Worm (Caenorhabditis elegans) whole organism, young adult: Measurements from ENCODE around the gene algn-9.
A peak's percentile ranks its signal among the peaks of the same experiment; 100 is the strongest.

ENCODE experiments used
- B0035.1 ChIP-seq: sonication (generic microtip); optimal IDR thresholded peaks from 2 replicates; lab custom pipeline; 2016; ENCODE audit warnings: missing genetic modification characterization, mild to moderate bottlenecking, missing compliant biosample characterization, missing genotype, missing genetic modification reagents
- C17E4.6 ChIP-seq: fragments of 200-800 bp; sonication (Bioruptor generic); IDR thresholded peaks from 2 replicates; pipeline ENCODE4 v1.3.6; 2022; ENCODE audit warnings: missing genetic modification reagents, missing genetic modification characterization, missing compliant biosample characterization
- F10E7.11 ChIP-seq: sonication (generic microtip); optimal IDR thresholded peaks from 2 replicates; lab custom pipeline; 2017; ENCODE audit warnings: mild to moderate bottlenecking, missing genetic modification characterization, moderate library complexity, missing compliant biosample characterization
- F57A8.1 ChIP-seq: fragments of 200-800 bp; sonication (Bioruptor generic); optimal IDR thresholded peaks from 2 replicates; lab custom pipeline; 2018; ENCODE audit warnings: mild to moderate bottlenecking, missing genetic modification characterization, moderate library complexity, missing compliant biosample characterization
- K12H6.12 ChIP-seq: fragments of 200-800 bp; sonication (Bioruptor generic); optimal IDR thresholded peaks from 2 replicates; lab custom pipeline; 2018; ENCODE audit warnings: mild to moderate bottlenecking, missing genetic modification characterization, missing compliant biosample characterization
- T07F8.4 ChIP-seq: sonication (generic microtip); optimal IDR thresholded peaks from 2 replicates; lab custom pipeline; 2016; ENCODE audit warnings: mild to moderate bottlenecking, missing genetic modification characterization, moderate library complexity, missing compliant biosample characterization
- T26A5.8 ChIP-seq: sonication (generic microtip); optimal IDR thresholded peaks from 2 replicates; lab custom pipeline; 2016; ENCODE audit warnings: missing genetic modification characterization, missing compliant biosample characterization
- Y56A3A.18 ChIP-seq: fragments of 200-800 bp; sonication (Bioruptor generic); IDR thresholded peaks from 2 replicates; pipeline ENCODE4 v1.3.6; 2022; ENCODE audit warnings: missing genetic modification reagents, missing genetic modification characterization, missing compliant biosample characterization
- Y95B8A.8 ChIP-seq: fragments of 200-800 bp; sonication (Bioruptor generic); IDR thresholded peaks from 2 replicates; pipeline ENCODE4 v1.3.6; 2022; ENCODE audit warnings: missing genetic modification reagents, missing genetic modification characterization, missing compliant biosample characterization
- ZK185.1 ChIP-seq: sonication (generic microtip); optimal IDR thresholded peaks from 2 replicates; lab custom pipeline; 2016; ENCODE audit warnings: mild to moderate bottlenecking, missing genetic modification characterization, missing compliant biosample characterization; ENCODE audit not compliant: poor library complexity, severe bottlenecking
- athp-1 ChIP-seq: sonication (generic microtip); optimal IDR thresholded peaks from 2 replicates; lab custom pipeline; 2017; ENCODE audit warnings: mild to moderate bottlenecking, missing genetic modification characterization, missing compliant biosample characterization
- attf-3 ChIP-seq: fragments of 200-800 bp; sonication (Bioruptor generic); conservative IDR thresholded peaks from 2 replicates; pipeline ENCODE4 v1.3.6; 2022; ENCODE audit warnings: missing genetic modification reagents, missing genetic modification characterization, missing compliant biosample characterization
- attf-6 ChIP-seq: fragments of 200-800 bp; sonication (Bioruptor generic); IDR thresholded peaks from 2 replicates; pipeline ENCODE4 v1.3.6; 2022; ENCODE audit warnings: missing genetic modification reagents, missing genetic modification characterization, missing compliant biosample characterization
- cebp-1 ChIP-seq, 2 experiments: fragments of 200-800 bp in 1 of 2; sonication (Bioruptor generic) in 1 of 2; sonication (generic microtip) in 1 of 2; IDR thresholded peaks in 1 of 2; optimal IDR thresholded peaks in 1 of 2; 2 replicates each; pipeline versions ENCODE4 v1.3.6 to Lab custom; 2017 to 2022; ENCODE audit warnings: missing compliant biosample characterization in 2 of 2, missing genetic modification characterization in 2 of 2, mild to moderate bottlenecking in 1 of 2, missing genetic modification reagents in 1 of 2, moderate library complexity in 1 of 2
- cebp-2 ChIP-seq: fragments of 200-800 bp; sonication (Bioruptor generic); IDR thresholded peaks from 2 replicates; pipeline ENCODE4 v1.3.6; 2022; ENCODE audit warnings: missing genetic modification characterization, missing compliant biosample characterization
- ceh-27 ChIP-seq: fragments of 200-800 bp; sonication (Bioruptor generic); optimal IDR thresholded peaks from 2 replicates; lab custom pipeline; 2018; ENCODE audit warnings: mild to moderate bottlenecking, missing genetic modification characterization, moderate library complexity, missing compliant biosample characterization
- ceh-40 ChIP-seq: fragments of 200-800 bp; sonication (Bioruptor generic); IDR thresholded peaks from 2 replicates; pipeline ENCODE4 v1.3.6; 2022; ENCODE audit warnings: missing genetic modification characterization, missing compliant biosample characterization
- ceh-58 ChIP-seq: fragments of 200-800 bp; sonication (Bioruptor generic); IDR thresholded peaks from 2 replicates; pipeline ENCODE4 v1.3.6; 2022; ENCODE audit warnings: missing genetic modification characterization, missing compliant biosample characterization
- ceh-79 ChIP-seq: sonication (generic microtip); optimal IDR thresholded peaks from 2 replicates; lab custom pipeline; 2017; ENCODE audit warnings: mild to moderate bottlenecking, missing genetic modification characterization, missing compliant biosample characterization
- ceh-91 ChIP-seq: fragments of 200-800 bp; sonication (Bioruptor generic); IDR thresholded peaks from 2 replicates; pipeline ENCODE4 v1.3.6; 2022; ENCODE audit warnings: missing genetic modification reagents, missing genetic modification characterization, missing compliant biosample characterization
- ekl-4 ChIP-seq: fragments of 200-800 bp; sonication (Bioruptor generic); IDR thresholded peaks from 2 replicates; pipeline ENCODE4 v1.3.6; 2022; ENCODE audit warnings: missing genetic modification reagents, missing genetic modification characterization, missing compliant biosample characterization
- ets-4 ChIP-seq: fragments of 200-800 bp; sonication (Bioruptor generic); optimal IDR thresholded peaks from 2 replicates; lab custom pipeline; 2018; ENCODE audit warnings: mild to moderate bottlenecking, missing genetic modification characterization, missing compliant biosample characterization
- gei-17 ChIP-seq: fragments of 200-800 bp; sonication (Bioruptor generic); optimal IDR thresholded peaks from 2 replicates; lab custom pipeline; 2018; ENCODE audit warnings: mild to moderate bottlenecking, missing genetic modification characterization, missing compliant biosample characterization
- him-1 ChIP-seq: sonication (generic microtip); optimal IDR thresholded peaks from 2 replicates; lab custom pipeline; 2016; ENCODE audit warnings: missing genotype, missing genetic modification reagents, missing genetic modification characterization, missing compliant biosample characterization
- hmg-1.2 ChIP-seq: fragments of 200-800 bp; sonication (Bioruptor generic); IDR thresholded peaks from 2 replicates; pipeline ENCODE4 v1.3.6; 2022; ENCODE audit warnings: missing genetic modification reagents, missing genetic modification characterization, missing compliant biosample characterization
- hsf-1 ChIP-seq: fragments of 200-800 bp; sonication (Bioruptor generic); IDR thresholded peaks from 2 replicates; pipeline ENCODE4 v1.3.6; 2022; ENCODE audit warnings: missing genetic modification reagents, missing genetic modification characterization, missing compliant biosample characterization
- let-526 ChIP-seq: fragments of 200-800 bp; sonication (Bioruptor generic); IDR thresholded peaks from 2 replicates; pipeline ENCODE4 v1.3.6; 2022; ENCODE audit warnings: missing genetic modification reagents, missing genetic modification characterization, missing compliant biosample characterization
- lin-35 ChIP-seq, 3 experiments: fragments of 150-350 bp in 2 of 3; sonication (generic microtip) in 1 of 3; optimal IDR thresholded peaks; 2 replicates each; lab custom pipeline; 2014 to 2018; ENCODE audit warnings: missing biosample characterization in 3 of 3, missing genetic modification characterization in 3 of 3, missing genetic modification reagents in 3 of 3
- lir-1 ChIP-seq: fragments of 200-800 bp; sonication (Bioruptor generic); conservative IDR thresholded peaks from 2 replicates; pipeline ENCODE4 v1.3.6; 2022; ENCODE audit warnings: missing genetic modification reagents, missing genetic modification characterization, missing compliant biosample characterization
- lsy-27 ChIP-seq: sonication (generic microtip); optimal IDR thresholded peaks from 2 replicates; lab custom pipeline; 2017; ENCODE audit warnings: missing genetic modification characterization, mild to moderate bottlenecking, missing compliant biosample characterization, antibody characterized with exemption, missing genotype, borderline replicate concordance; ENCODE audit not compliant: insufficient read depth
- madf-3 ChIP-seq: fragments of 200-800 bp; sonication (Bioruptor generic); IDR thresholded peaks from 2 replicates; pipeline ENCODE4 v1.3.6; 2022; ENCODE audit warnings: missing genetic modification reagents, missing genetic modification characterization, missing compliant biosample characterization
- madf-8 ChIP-seq: fragments of 200-800 bp; sonication (Bioruptor generic); conservative IDR thresholded peaks from 2 replicates; pipeline ENCODE4 v1.3.6; 2022; ENCODE audit warnings: missing genetic modification reagents, missing genetic modification characterization, missing compliant biosample characterization
- mxl-1 ChIP-seq: sonication (generic microtip); optimal IDR thresholded peaks from 2 replicates; lab custom pipeline; 2016; ENCODE audit warnings: missing genetic modification characterization, missing compliant biosample characterization
- nfya-1 ChIP-seq: sonication (generic microtip); optimal IDR thresholded peaks from 2 replicates; lab custom pipeline; 2017; ENCODE audit warnings: antibody characterized with exemption, missing compliant biosample characterization, missing genetic modification characterization, borderline replicate concordance; ENCODE audit not compliant: insufficient read depth
- nfyb-1 ChIP-seq: fragments of 200-800 bp; sonication (Bioruptor generic); IDR thresholded peaks from 2 replicates; pipeline ENCODE4 v1.3.6; 2022; ENCODE audit warnings: missing genetic modification reagents, missing genetic modification characterization, missing compliant biosample characterization
- nhr-120 ChIP-seq: fragments of 200-800 bp; sonication (Bioruptor generic); IDR thresholded peaks from 2 replicates; pipeline ENCODE4 v1.3.6; 2022; ENCODE audit warnings: missing genetic modification characterization, missing compliant biosample characterization
- nhr-27 ChIP-seq: fragments of 200-800 bp; sonication (Bioruptor generic); optimal IDR thresholded peaks from 2 replicates; lab custom pipeline; 2018; ENCODE audit warnings: mild to moderate bottlenecking, missing genetic modification characterization, moderate library complexity, missing compliant biosample characterization
- nhr-80 ChIP-seq: sonication (generic microtip); optimal IDR thresholded peaks from 2 replicates; lab custom pipeline; 2016; ENCODE audit warnings: missing genetic modification characterization, missing compliant biosample characterization
- sea-2 ChIP-seq: fragments of 200-800 bp; sonication (Bioruptor generic); IDR thresholded peaks from 2 replicates; pipeline ENCODE4 v1.3.6; 2022; ENCODE audit warnings: missing genetic modification characterization, missing compliant biosample characterization
- snpc-4 ChIP-seq, 5 experiments: fragments of 150-350 bp in 1 of 5; sonication (generic microtip) in 4 of 5; optimal IDR thresholded peaks; 2 replicates each; lab custom pipeline; 2014 to 2018; ENCODE audit warnings: missing genetic modification characterization in 5 of 5, missing biosample characterization in 3 of 5, antibody characterized with exemption in 2 of 5, mild to moderate bottlenecking in 2 of 5, missing compliant biosample characterization in 2 of 5, missing genotype in 2 of 5, moderate library complexity in 2 of 5, missing genetic modification reagents in 1 of 5
- somi-1 ChIP-seq: fragments of 200-800 bp; sonication (Bioruptor generic); optimal IDR thresholded peaks from 2 replicates; lab custom pipeline; 2018; ENCODE audit warnings: mild to moderate bottlenecking, missing genetic modification characterization, missing compliant biosample characterization
- tbp1 ChIP-seq: fragments of 200-800 bp; sonication (Bioruptor generic); optimal IDR thresholded peaks from 2 replicates; lab custom pipeline; 2018; ENCODE audit warnings: mild to moderate bottlenecking, missing genetic modification characterization, missing compliant biosample characterization
- tbx-9 ChIP-seq: sonication (generic microtip); optimal IDR thresholded peaks from 2 replicates; lab custom pipeline; 2016; ENCODE audit warnings: borderline replicate concordance, missing genetic modification characterization, inconsistent platforms, missing compliant biosample characterization
- zim-3 ChIP-seq: sonication (generic microtip); optimal IDR thresholded peaks from 2 replicates; lab custom pipeline; 2017; ENCODE audit warnings: mild to moderate bottlenecking, missing genetic modification characterization, moderate library complexity, missing compliant biosample characterization
- ztf-22 ChIP-seq: fragments of 200-800 bp; sonication (Bioruptor generic); optimal IDR thresholded peaks from 2 replicates; lab custom pipeline; 2018; ENCODE audit warnings: mild to moderate bottlenecking, missing genetic modification characterization, moderate library complexity, missing compliant biosample characterization

algn-9 gene

DNA sequence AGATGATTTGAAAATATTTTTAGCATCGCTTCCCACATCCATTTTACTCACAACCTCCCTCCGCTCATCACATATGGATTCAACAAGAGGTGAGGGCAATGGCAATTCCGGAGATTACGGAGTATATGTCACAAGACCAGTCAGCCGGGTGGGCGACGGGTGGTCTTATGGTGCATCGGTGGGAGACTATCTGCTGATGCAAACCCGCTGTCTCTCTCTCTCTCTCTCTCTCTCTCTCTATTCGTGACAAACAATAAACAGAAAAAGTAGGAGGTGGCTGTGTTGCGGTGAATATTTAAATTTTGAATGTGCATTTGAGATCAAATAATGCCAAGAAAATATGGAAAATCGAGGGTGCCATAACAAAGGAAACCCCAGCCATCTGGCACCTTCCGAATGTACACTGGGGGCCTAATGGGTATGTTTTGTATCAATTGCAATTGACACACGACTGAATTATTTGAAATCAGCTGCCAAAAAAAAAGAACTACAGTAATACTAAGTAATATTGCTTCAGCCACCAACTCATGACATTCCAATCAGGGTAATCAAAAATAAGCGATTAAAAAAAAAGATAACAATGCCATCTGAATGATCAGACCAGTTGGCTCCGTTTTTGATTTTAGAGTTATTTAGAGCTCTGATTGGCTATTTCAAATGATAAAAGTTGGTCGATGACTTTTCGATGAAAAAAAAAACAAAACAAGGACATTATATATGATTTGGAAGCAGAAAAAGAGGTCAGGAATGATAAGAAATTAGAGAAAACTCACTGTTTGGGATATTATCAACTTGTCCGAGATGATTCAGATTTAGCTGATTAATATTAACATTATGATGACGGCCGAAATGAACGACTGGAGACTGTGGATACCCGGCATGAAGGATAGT is 36.1 kb upstream of the algn-9 start (continued):
- TF ChIP-seq madf-8 (GFP tag; lab: Robert Waterston, UW) (no peak), hmg-1.2 (peak; percentile 24; the same call in 1 of the 2 replicates), nfya-1 (tag; lab: Kevin White, UChicago) (no peak), nfyb-1 (no peak), ceh-40 (no peak; the same call in 1 of the 2 replicates), cebp-1 (GFP tag; IDR thresholded peaks at IDR 0.05; lab: Robert Waterston, UW) (no peak), cebp-1 (tag; optimal IDR thresholded peaks at IDR 0.05; lab: Kevin White, UChicago) (peak; percentile 6), let-526 (GFP tag; lab: Robert Waterston, UW) (no peak), sea-2 (no peak), Y95B8A.8 (GFP tag; lab: Robert Waterston, UW) (0 out of 2 replicates have a peak, but pooled peaks have one; percentile 8), C17E4.6 (no peak), tbp1 (peak; percentile 21), cebp-2 (GFP tag; lab: Robert Waterston, UW) (no peak; the same call in 1 of the 2 replicates), snpc-4 (GFP tag; optimal IDR thresholded peaks at IDR 0.05; lab: Kevin White, UChicago) (no peak), snpc-4 (tag; optimal IDR thresholded peaks at IDR 0.05; lab: Kevin White, UChicago) (no peak), attf-6 (GFP tag; lab: Robert Waterston, UW) (no peak), F10E7.11 (tag; lab: Kevin White, UChicago) (no peak), nhr-120 (no peak), lir-1 (no peak), mxl-1 (tag; lab: Kevin White, UChicago) (no peak), him-1 (tag; lab: Kevin White, UChicago) (no peak), ztf-22 (no peak), nhr-27 (no peak), ets-4 (peak; percentile 59), T26A5.8 (tag; lab: Kevin White, UChicago) (no peak), gei-17 (GFP tag; lab: Kevin White, UChicago) (no peak), ceh-91 (GFP tag; lab: Robert Waterston, UW) (no peak), ekl-4 (no peak), F57A8.1 (GFP tag; lab: Kevin White, UChicago) (no peak), K12H6.12 (no peak), lsy-27 (tag; lab: Kevin White, UChicago) (no peak), ceh-79 (tag; lab: Kevin White, UChicago) (no peak), ZK185.1 (tag; lab: Kevin White, UChicago) (peak; percentile 31), attf-3 (GFP tag; lab: Robert Waterston, UW) (no peak), Y56A3A.18 (GFP tag; lab: Robert Waterston, UW) (0 out of 2 replicates have a peak, but pooled peaks have one; percentile 6), athp-1 (tag; lab: Kevin White, UChicago) (no peak), B0035.1 (tag; lab: Kevin White, UChicago) (no peak), tbx-9 (tag; lab: Kevin White, UChicago) (no peak), T07F8.4 (tag; lab: Kevin White, UChicago) (no peak), zim-3 (tag; lab: Kevin White, UChicago) (peak; percentile 15), somi-1 (GFP tag; lab: Kevin White, UChicago) (no peak), hsf-1 (GFP tag; lab: Robert Waterston, UW) (no peak), ceh-58 (no peak), lin-35 (GFP tag; optimal IDR thresholded peaks at IDR 0.05; lab: Kevin White, UChicago) (no peak), nhr-80 (tag; lab: Kevin White, UChicago) (no peak), ceh-27 (GFP tag; lab: Kevin White, UChicago) (no peak), madf-3 (no peak)
